Worm (Caenorhabditis elegans): ENCODE data around the gene F42G4.2.
"Not testable (repeated sequence)": the region's sequence is repeated elsewhere in the genome, so short reads cannot be mapped to it uniquely, and the experiment has no call there.

DNA sequence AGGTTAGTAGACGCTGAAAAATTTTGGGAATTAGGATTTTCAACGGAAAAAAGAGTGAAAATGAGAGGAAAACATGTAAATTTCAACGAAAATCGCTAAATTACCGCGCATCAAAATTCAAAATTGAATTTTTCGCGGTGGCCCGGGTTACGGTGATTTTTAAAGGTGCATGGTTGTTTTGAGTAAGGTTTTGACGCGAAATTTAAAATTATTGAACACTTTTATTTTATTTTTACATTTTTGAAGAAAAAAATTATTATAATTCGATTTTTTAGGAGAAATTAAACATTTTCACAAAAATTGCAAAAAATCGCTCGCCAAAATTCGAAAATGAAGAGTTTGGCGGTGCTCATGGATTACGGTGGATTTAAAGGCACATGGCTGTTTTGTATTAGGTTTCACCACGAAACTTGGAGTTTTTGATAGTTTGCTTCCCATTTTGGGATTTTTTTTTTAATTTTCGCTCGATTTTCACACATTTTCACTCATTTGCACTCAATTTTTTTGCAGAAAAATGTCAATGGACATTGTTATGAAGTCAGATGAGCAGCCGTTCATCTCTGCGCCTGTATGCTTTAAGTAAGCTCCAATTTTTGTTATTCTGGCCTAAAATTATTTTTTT, 4.2 kb upstream of the F42G4.2 start, which contains the start of gene puf-6:
- TF ChIP-seq mef-2 (tag; optimal IDR thresholded peaks at IDR 0.05); blmp-1 (tag; optimal IDR thresholded peaks at IDR 0.05); unc-62 (GFP tag; optimal IDR thresholded peaks at IDR 0.05); nhr-76 (tag; optimal IDR thresholded peaks at IDR 0.05); nhr-19 (GFP tag; conservative IDR thresholded peaks at IDR 0.05); mep-1 (tag; optimal IDR thresholded peaks at IDR 0.05); sptf-1 (tag; optimal IDR thresholded peaks at IDR 0.05); elt-2 (tag; optimal IDR thresholded peaks at IDR 0.05); egl-27 (tag; optimal IDR thresholded peaks at IDR 0.05): not testable (repeated sequence)

All from whole organism, L1 larva.